Worm (Caenorhabditis elegans) whole organism, L3 larva: ENCODE measurements around the gene C06G4.4.

Experiments used
- aly-2 ChIP-seq: fragments of 150-350 bp; optimal IDR thresholded peaks from 2 replicates; lab custom pipeline; 2014; ENCODE audit warnings: missing biosample characterization, missing genetic modification characterization
- egl-27 ChIP-seq: sonication (generic microtip); optimal IDR thresholded peaks from 4 replicates; lab custom pipeline; 2017; ENCODE audit warnings: missing biosample characterization, missing genetic modification reagents, missing genetic modification characterization
- egl-5 ChIP-seq: fragments of 150-350 bp; optimal IDR thresholded peaks from 2 replicates; lab custom pipeline; 2017; ENCODE audit warnings: missing biosample characterization, missing genetic modification reagents, missing genetic modification characterization, inconsistent platforms
- fos-1 ChIP-seq: fragments of 150-350 bp; optimal IDR thresholded peaks from 2 replicates; lab custom pipeline; 2014; ENCODE audit warnings: missing biosample characterization, missing genetic modification characterization
- lin-39 ChIP-seq: fragments of 150-350 bp; optimal IDR thresholded peaks from 2 replicates; lab custom pipeline; 2018; ENCODE audit warnings: missing biosample characterization, missing genetic modification reagents, missing genetic modification characterization
- nhr-11 ChIP-seq: fragments of 150-350 bp; optimal IDR thresholded peaks from 2 replicates; lab custom pipeline; 2014; ENCODE audit warnings: missing biosample characterization, missing genetic modification characterization
- nhr-237 ChIP-seq: fragments of 150-350 bp; optimal IDR thresholded peaks from 2 replicates; lab custom pipeline; 2014; ENCODE audit warnings: missing biosample characterization, missing genetic modification characterization
- nhr-25 ChIP-seq: sonication (generic microtip); optimal IDR thresholded peaks from 2 replicates; lab custom pipeline; 2017; ENCODE audit warnings: missing biosample characterization, missing genetic modification characterization
- nhr-28 ChIP-seq: fragments of 150-350 bp; optimal IDR thresholded peaks from 2 replicates; lab custom pipeline; 2014; ENCODE audit warnings: missing biosample characterization, missing genetic modification characterization
- nhr-77 ChIP-seq: fragments of 150-350 bp; optimal IDR thresholded peaks from 2 replicates; lab custom pipeline; 2014; ENCODE audit warnings: missing biosample characterization, missing genetic modification characterization
- pha-4 ChIP-seq: fragments of 150-350 bp; optimal IDR thresholded peaks from 2 replicates; lab custom pipeline; 2014; ENCODE audit warnings: missing biosample characterization, missing genetic modification reagents, missing genetic modification characterization
- skn-1 ChIP-seq: fragments of 150-350 bp; optimal IDR thresholded peaks from 2 replicates; lab custom pipeline; 2014; ENCODE audit warnings: missing biosample characterization, missing genetic modification characterization
- snpc-4 ChIP-seq: fragments of 150-350 bp; optimal IDR thresholded peaks from 2 replicates; lab custom pipeline; 2014; ENCODE audit warnings: missing biosample characterization, missing genetic modification characterization
- unc-62 ChIP-seq: fragments of 150-350 bp; sonication (generic microtip); optimal IDR thresholded peaks from 4 replicates; lab custom pipeline; 2014; ENCODE audit warnings: missing biosample characterization, missing genetic modification reagents, missing genetic modification characterization

DNA sequence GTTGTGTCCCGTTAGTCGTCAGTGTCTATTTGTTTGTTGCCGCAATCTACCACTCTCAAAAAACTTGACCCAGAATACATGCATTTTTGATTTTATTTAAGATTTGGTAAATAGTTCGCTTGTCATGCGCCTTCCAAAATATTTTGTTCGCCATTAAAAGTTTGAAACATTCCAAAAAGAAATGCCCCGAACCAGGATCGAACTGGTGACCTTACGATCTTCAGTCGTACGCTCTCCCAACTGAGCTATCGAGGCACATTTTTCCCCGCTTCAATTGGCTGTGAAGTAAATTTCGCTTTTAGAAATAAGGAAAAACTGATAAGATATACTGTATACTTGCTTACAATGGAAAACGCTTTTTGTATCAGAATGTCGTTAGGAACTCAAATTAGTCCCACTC lies 677 bp upstream of the C06G4.4 start:
- TF ChIP-seq egl-5 (tag; lab: Kevin White, UChicago), result no peak
- TF ChIP-seq skn-1 (tag; lab: Kevin White, UChicago), result no peak
- no peak for TF ChIP-seq unc-62 (GFP tag; lab: Kevin White, UChicago)
- no peak for TF ChIP-seq egl-27 (tag; lab: Kevin White, UChicago)
- no peak for TF ChIP-seq nhr-25
- no peak for TF ChIP-seq aly-2 (tag; lab: Kevin White, UChicago)
- TF ChIP-seq fos-1 (tag; lab: Kevin White, UChicago), result no peak
- TF ChIP-seq snpc-4 (tag; lab: Kevin White, UChicago), result no peak
- TF ChIP-seq nhr-237, result no peak
- TF ChIP-seq nhr-28 (tag; lab: Kevin White, UChicago), result no peak
- no peak for TF ChIP-seq lin-39 (tag; lab: Kevin White, UChicago)
- TF ChIP-seq pha-4 (tag; lab: Kevin White, UChicago), result no peak
- TF ChIP-seq nhr-77 (tag; lab: Kevin White, UChicago), result no peak
- no peak for TF ChIP-seq nhr-11
